Fruit fly (Drosophila melanogaster): ENCODE data around the gene Diedel3.

Diedel3 gene

dm6 chrX:19096179-19096578 is 45.9 kb downstream of the Diedel3 start:
- TF ChIP-seq Lpt (GFP tag; optimal IDR thresholded peaks at IDR 0.05) (no peak), Blimp-1 (GFP tag; optimal IDR thresholded peaks at IDR 0.05) (no peak), CG6792 (GFP tag; optimal IDR thresholded peaks at IDR 0.05) (no peak)
